Fruit fly (Drosophila melanogaster) whole organism, prepupa: Measurements from ENCODE around the gene SamDC.

Experiments used
- Blimp-1 ChIP-seq: fragments of 200-800 bp; sonication (Bioruptor generic); optimal IDR thresholded peaks from 3 replicates; lab custom pipeline; 2017; ENCODE audit warnings: missing biosample characterization, missing genetic modification characterization, mild to moderate bottlenecking, moderate library complexity, missing genetic modification reagents
- CG10631 ChIP-seq: fragments of 200-800 bp; sonication (Bioruptor generic); optimal IDR thresholded peaks from 2 replicates; lab custom pipeline; 2016; ENCODE audit warnings: missing biosample characterization, missing genetic modification characterization
- CG10669 ChIP-seq: fragments of 200-800 bp; sonication (Bioruptor generic); optimal IDR thresholded peaks from 3 replicates; lab custom pipeline; 2018; ENCODE audit warnings: missing biosample characterization, mild to moderate bottlenecking, missing genetic modification characterization, moderate library complexity
- CG11294 ChIP-seq: fragments of 200-800 bp; sonication (Bioruptor generic); IDR thresholded peaks from 2 replicates; pipeline ENCODE4 v1.3.6; 2022; ENCODE audit warnings: missing biosample characterization, missing genetic modification characterization
- CG11762 ChIP-seq: fragments of 200-800 bp; sonication (Bioruptor generic); optimal IDR thresholded peaks from 3 replicates; lab custom pipeline; 2016; ENCODE audit warnings: missing biosample characterization, missing genetic modification characterization; ENCODE audit not compliant: insufficient read depth
- CG15336 ChIP-seq: fragments of 200-800 bp; sonication (Bioruptor generic); IDR thresholded peaks from 2 replicates; pipeline ENCODE4 v1.3.6; 2022; ENCODE audit warnings: missing biosample characterization, missing genetic modification characterization
- CG16779 ChIP-seq: fragments of 200-800 bp; sonication (Bioruptor generic); optimal IDR thresholded peaks from 3 replicates; lab custom pipeline; 2017; ENCODE audit warnings: missing biosample characterization, mild to moderate bottlenecking, missing genetic modification characterization
- CG3032 ChIP-seq: fragments of 200-800 bp; optimal IDR thresholded peaks from 2 replicates; lab custom pipeline; 2019; ENCODE audit warnings: missing biosample characterization, mild to moderate bottlenecking, missing genetic modification characterization, moderate library complexity
- CG31627 ChIP-seq: fragments of 200-800 bp; sonication (Bioruptor generic); optimal IDR thresholded peaks from 3 replicates; lab custom pipeline; 2016; ENCODE audit warnings: missing biosample characterization, missing genetic modification characterization
- CG34406 ChIP-seq: fragments of 200-800 bp; sonication (Bioruptor generic); optimal IDR thresholded peaks from 3 replicates; lab custom pipeline; 2016; ENCODE audit warnings: missing biosample characterization, missing genetic modification characterization
- CG4318 ChIP-seq: fragments of 200-800 bp; sonication (Bioruptor generic); optimal IDR thresholded peaks from 3 replicates; lab custom pipeline; 2017; ENCODE audit warnings: missing biosample characterization, mild to moderate bottlenecking, missing genetic modification characterization
- CG6163 ChIP-seq: fragments of 200-800 bp; sonication (Bioruptor generic); IDR thresholded peaks from 3 replicates; pipeline ENCODE4 v1.3.6; 2022; ENCODE audit warnings: missing biosample characterization, missing genetic modification characterization
- CG6276 ChIP-seq: fragments of 200-800 bp; sonication (Bioruptor generic); optimal IDR thresholded peaks from 2 replicates; lab custom pipeline; 2017; ENCODE audit warnings: missing biosample characterization, mild to moderate bottlenecking, missing genetic modification characterization
- CG6792 ChIP-seq: fragments of 200-800 bp; sonication (Bioruptor generic); optimal IDR thresholded peaks from 3 replicates; lab custom pipeline; 2016; ENCODE audit warnings: missing biosample characterization, missing genetic modification characterization
- CG6808 ChIP-seq: fragments of 200-800 bp; sonication (Bioruptor generic); optimal IDR thresholded peaks from 3 replicates; lab custom pipeline; 2017; ENCODE audit warnings: missing biosample characterization, missing genetic modification characterization, mild to moderate bottlenecking, moderate library complexity, missing genetic modification reagents
- CG7368 ChIP-seq: fragments of 200-800 bp; sonication (Bioruptor generic); optimal IDR thresholded peaks from 3 replicates; lab custom pipeline; 2016; ENCODE audit warnings: missing biosample characterization, missing genetic modification characterization
- CG8319 ChIP-seq: fragments of 200-800 bp; sonication (Bioruptor generic); optimal IDR thresholded peaks from 3 replicates; lab custom pipeline; 2016; ENCODE audit warnings: missing biosample characterization, missing genetic modification characterization
- CG8632 ChIP-seq: fragments of 200-800 bp; sonication (Bioruptor generic); optimal IDR thresholded peaks from 3 replicates; lab custom pipeline; 2016; ENCODE audit warnings: missing biosample characterization, missing genetic modification characterization
- CG9139 ChIP-seq: fragments of 200-800 bp; sonication (Bioruptor generic); optimal IDR thresholded peaks from 3 replicates; lab custom pipeline; 2017; ENCODE audit warnings: missing biosample characterization, mild to moderate bottlenecking, missing genetic modification characterization
- Eip75B ChIP-seq: fragments of 200-800 bp; sonication (Bioruptor generic); optimal IDR thresholded peaks from 3 replicates; lab custom pipeline; 2016; ENCODE audit warnings: missing biosample characterization, missing genetic modification characterization
- Eip78C ChIP-seq: fragments of 200-800 bp; sonication (Bioruptor generic); peaks from one replicate; lab custom pipeline; 2016; ENCODE audit warnings: missing biosample characterization, missing genetic modification characterization
- Eip93F ChIP-seq: fragments of 200-800 bp; sonication (Bioruptor generic); optimal IDR thresholded peaks from 2 replicates; lab custom pipeline; 2016; ENCODE audit warnings: missing biosample characterization, mild to moderate bottlenecking, missing genetic modification characterization
- Ets21C ChIP-seq: fragments of 200-800 bp; sonication (Bioruptor generic); optimal IDR thresholded peaks from 3 replicates; lab custom pipeline; 2016; ENCODE audit warnings: missing biosample characterization, missing genetic modification characterization
- Ets96B ChIP-seq: fragments of 200-800 bp; optimal IDR thresholded peaks from 2 replicates; lab custom pipeline; 2019; ENCODE audit warnings: missing biosample characterization, mild to moderate bottlenecking, missing genetic modification characterization, moderate library complexity
- Gug ChIP-seq: fragments of 200-800 bp; sonication (Bioruptor generic); IDR thresholded peaks from 2 replicates; pipeline ENCODE4 v1.3.6; 2022; ENCODE audit warnings: missing biosample characterization, missing genetic modification characterization
- Hr39 ChIP-seq: fragments of 200-800 bp; sonication (Bioruptor generic); optimal IDR thresholded peaks from 2 replicates; lab custom pipeline; 2016; ENCODE audit warnings: missing biosample characterization, missing genetic modification characterization
- Hr4 ChIP-seq: fragments of 200-800 bp; sonication (Bioruptor generic); optimal IDR thresholded peaks from 3 replicates; lab custom pipeline; 2016; ENCODE audit warnings: missing biosample characterization, missing genetic modification characterization
- Lpt ChIP-seq: fragments of 200-800 bp; sonication (Bioruptor generic); optimal IDR thresholded peaks from 3 replicates; lab custom pipeline; 2016; ENCODE audit warnings: missing biosample characterization, missing genetic modification characterization
- Met ChIP-seq: fragments of 200-800 bp; sonication (Bioruptor generic); optimal IDR thresholded peaks from 3 replicates; lab custom pipeline; 2016; ENCODE audit warnings: missing biosample characterization, missing genetic modification characterization
- OdsH ChIP-seq: fragments of 200-800 bp; sonication (Bioruptor generic); optimal IDR thresholded peaks from 3 replicates; lab custom pipeline; 2016; ENCODE audit warnings: missing biosample characterization, missing genetic modification characterization
- Smox ChIP-seq: fragments of 200-800 bp; sonication (Bioruptor generic); optimal IDR thresholded peaks from 3 replicates; lab custom pipeline; 2016; ENCODE audit warnings: missing biosample characterization, missing genetic modification characterization
- Sox102F ChIP-seq: fragments of 200-800 bp; sonication (Bioruptor generic); optimal IDR thresholded peaks from 2 replicates; lab custom pipeline; 2016; ENCODE audit warnings: missing biosample characterization, mild to moderate bottlenecking, missing genetic modification characterization
- Sox14 ChIP-seq: fragments of 200-800 bp; sonication (Bioruptor generic); optimal IDR thresholded peaks from 3 replicates; lab custom pipeline; 2016; ENCODE audit warnings: missing biosample characterization, missing genetic modification characterization
- Sox15 ChIP-seq: fragments of 200-800 bp; sonication (Bioruptor generic); optimal IDR thresholded peaks from 3 replicates; lab custom pipeline; 2016; ENCODE audit warnings: missing biosample characterization, missing genetic modification characterization
- acj6 ChIP-seq: fragments of 200-800 bp; sonication (Bioruptor generic); optimal IDR thresholded peaks from 3 replicates; lab custom pipeline; 2016; ENCODE audit warnings: missing biosample characterization, missing genetic modification characterization
- cyc ChIP-seq: fragments of 200-800 bp; sonication (Bioruptor generic); optimal IDR thresholded peaks from 3 replicates; lab custom pipeline; 2016; ENCODE audit warnings: missing biosample characterization, missing genetic modification characterization
- dac ChIP-seq: fragments of 200-800 bp; sonication (Bioruptor generic); optimal IDR thresholded peaks from 2 replicates; lab custom pipeline; 2017; ENCODE audit warnings: missing biosample characterization, mild to moderate bottlenecking, missing genetic modification characterization
- dsx ChIP-seq: fragments of 200-800 bp; optimal IDR thresholded peaks from 3 replicates; lab custom pipeline; 2019; ENCODE audit warnings: missing biosample characterization, mild to moderate bottlenecking, missing genetic modification characterization, moderate library complexity; ENCODE audit not compliant: poor library complexity, severe bottlenecking
- eg ChIP-seq: fragments of 200-800 bp; sonication (Bioruptor generic); IDR thresholded peaks from 3 replicates; pipeline ENCODE4 v1.3.6; 2022; ENCODE audit warnings: missing biosample characterization, missing genetic modification characterization
- esn ChIP-seq: fragments of 200-800 bp; sonication (Bioruptor generic); optimal IDR thresholded peaks from 2 replicates; lab custom pipeline; 2016; ENCODE audit warnings: missing biosample characterization, mild to moderate bottlenecking, missing genetic modification characterization, moderate library complexity
- fd85E ChIP-seq: fragments of 200-800 bp; sonication (Bioruptor generic); optimal IDR thresholded peaks from 3 replicates; lab custom pipeline; 2016; ENCODE audit warnings: missing biosample characterization, missing genetic modification characterization
- fkh ChIP-seq: fragments of 200-800 bp; sonication (Bioruptor generic); optimal IDR thresholded peaks from 3 replicates; lab custom pipeline; 2017; ENCODE audit warnings: missing biosample characterization, mild to moderate bottlenecking, missing genetic modification characterization, moderate library complexity
- net ChIP-seq: fragments of 200-800 bp; sonication (Bioruptor generic); optimal IDR thresholded peaks from 3 replicates; lab custom pipeline; 2016; ENCODE audit warnings: missing biosample characterization, missing genetic modification characterization
- pdm3 ChIP-seq: fragments of 200-800 bp; sonication (Bioruptor generic); optimal IDR thresholded peaks from 3 replicates; lab custom pipeline; 2016; ENCODE audit warnings: missing biosample characterization, missing genetic modification characterization
- salr ChIP-seq, 2 experiments: fragments of 200-800 bp; sonication (Bioruptor generic); optimal IDR thresholded peaks; 3 replicates each; lab custom pipeline; 2016 to 2018; ENCODE audit warnings: missing biosample characterization in 2 of 2, missing genetic modification characterization in 2 of 2, mild to moderate bottlenecking in 1 of 2
- ss ChIP-seq, 2 experiments: fragments of 200-800 bp; sonication (Bioruptor generic); optimal IDR thresholded peaks; 2 replicates in 1 of 2; 3 replicates in 1 of 2; lab custom pipeline; 2017 to 2018; ENCODE audit warnings: mild to moderate bottlenecking in 2 of 2, missing biosample characterization in 2 of 2, missing genetic modification characterization in 2 of 2, moderate library complexity in 1 of 2

SamDC gene

dm6 chr2L:10381890-10382450 is 42.7 kb downstream of the SamDC start, which contains the start of gene CG5096 (continued):
- TF ChIP-seq Hr39 (GFP tag; lab: Kevin White, UChicago) (no peak), Sox102F (GFP tag; lab: Kevin White, UChicago) (no peak), Eip93F (GFP tag; lab: Kevin White, UChicago) (peak; percentile 81), fkh (GFP tag; lab: Kevin White, UChicago) (peak; percentile 33), CG15336 (GFP tag; lab: Robert Waterston, UW) (peak; percentile 67), CG10669 (GFP tag; lab: Kevin White, UChicago) (peak; percentile 51), dsx (GFP tag; lab: Kevin White, UChicago) (peak; percentile 29), CG11762 (GFP tag; lab: Kevin White, UChicago) (peak; percentile 34), Ets21C (GFP tag; lab: Kevin White, UChicago) (peak; percentile 37), CG3032 (tag; lab: Kevin White, UChicago) (peak; percentile 39), Ets96B (peak; percentile 62), CG6808 (GFP tag; lab: Kevin White, UChicago) (no peak), CG16779 (tag; lab: Kevin White, UChicago) (no peak), Blimp-1 (GFP tag; lab: Kevin White, UChicago) (no peak), Eip78C (GFP tag; lab: Kevin White, UChicago) (peak; percentile 92), Hr4 (peak; percentile 54)

DNA sequence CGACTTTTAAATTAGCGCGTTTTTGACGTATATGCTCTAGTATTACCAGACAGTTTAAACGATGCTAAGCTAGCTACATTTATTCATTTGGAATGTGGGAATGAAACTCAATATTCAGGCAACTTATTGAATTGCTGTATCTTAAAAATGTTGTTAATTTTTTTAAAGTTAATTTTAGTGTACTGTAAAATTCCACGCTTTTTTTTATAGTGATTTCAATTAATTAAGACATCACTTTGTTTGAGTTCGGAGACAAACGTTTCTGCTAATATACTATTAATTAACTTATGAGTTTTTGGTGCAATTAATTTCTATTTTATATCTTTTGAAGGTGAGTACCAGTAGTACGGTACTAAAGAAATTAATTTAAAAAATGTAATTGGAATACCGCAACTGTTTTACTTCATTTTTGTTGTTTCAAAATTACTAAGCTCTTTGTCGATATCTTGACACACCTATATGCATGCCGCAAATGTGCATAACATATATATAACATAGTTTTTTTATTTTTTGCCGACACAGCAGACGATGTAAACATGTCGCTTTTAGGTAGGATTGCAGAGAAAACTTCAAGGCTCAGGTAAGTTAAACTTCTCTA is 47.0 kb downstream of the SamDC start, which contains the start of the genes Cdk1 and mRpS7:
TSS of gene Cdk1 (minus strand) at position 55 of the 598 bp plus-strand sequence.
TSS of gene mRpS7 (plus strand) at position 455 of the 598 bp plus-strand sequence.
- TF ChIP-seq Eip78C (GFP tag; lab: Kevin White, UChicago), result peak; percentile 91
- TF ChIP-seq Gug (GFP tag; lab: Robert Waterston, UW), result no peak
- TF ChIP-seq CG4318 (GFP tag; lab: Kevin White, UChicago), result peak; percentile 57
- peak in 1 of 2 experiments; percentile 69 for TF ChIP-seq salr (GFP tag; optimal IDR thresholded peaks at IDR 0.05; lab: Kevin White, UChicago)
- TF ChIP-seq CG11762 (GFP tag; lab: Kevin White, UChicago), result peak; percentile 44
- TF ChIP-seq ss (GFP tag; optimal IDR thresholded peaks at IDR 0.05; lab: Kevin White, UChicago), result peak in 1 of 2 experiments; percentile 68
- TF ChIP-seq Eip75B (GFP tag; lab: Kevin White, UChicago), result peak; percentile 69
- TF ChIP-seq CG3032 (tag; lab: Kevin White, UChicago), result peak; percentile 71
- no peak for TF ChIP-seq CG8319 (GFP tag; lab: Kevin White, UChicago)
- no peak; the same call in 1 of the 3 replicates for TF ChIP-seq eg (GFP tag; lab: Robert Waterston, UW)
- TF ChIP-seq CG31627 (GFP tag; lab: Kevin White, UChicago), result peak; percentile 74
- TF ChIP-seq Lpt, result peak; percentile 48
- peak; percentile 73 for TF ChIP-seq Hr4
- TF ChIP-seq dsx (GFP tag; lab: Kevin White, UChicago), result peak; percentile 57
- peak; percentile 49 for TF ChIP-seq Sox15 (GFP tag; lab: Kevin White, UChicago)
- peak; percentile 28 for TF ChIP-seq dac (GFP tag; lab: Kevin White, UChicago)
- peak; percentile 53 for TF ChIP-seq CG6792 (GFP tag; lab: Kevin White, UChicago)
- TF ChIP-seq Ets96B, result peak; percentile 68
- no peak; the same call in 1 of the 2 replicates for TF ChIP-seq CG11294 (GFP tag; lab: Robert Waterston, UW)
- TF ChIP-seq fd85E, result no peak
- peak; percentile 77 for TF ChIP-seq esn (GFP tag; lab: Kevin White, UChicago)
- TF ChIP-seq CG9139 (GFP tag; lab: Kevin White, UChicago), result no peak
- TF ChIP-seq CG6276 (GFP tag; lab: Kevin White, UChicago), result no peak
- peak; percentile 71 for TF ChIP-seq Hr39 (GFP tag; lab: Kevin White, UChicago)
- TF ChIP-seq cyc (GFP tag; lab: Kevin White, UChicago), result peak; percentile 72
- peak; percentile 68 for TF ChIP-seq acj6 (GFP tag; lab: Kevin White, UChicago)
- TF ChIP-seq CG34406, result peak; percentile 55
- peak; percentile 72 for TF ChIP-seq CG10631
- peak; percentile 72 for TF ChIP-seq Met (GFP tag; lab: Kevin White, UChicago)
- no peak for TF ChIP-seq CG16779 (tag; lab: Kevin White, UChicago)
- TF ChIP-seq Smox (GFP tag; lab: Kevin White, UChicago), result peak; percentile 74
- TF ChIP-seq CG15336 (GFP tag; lab: Robert Waterston, UW), result peak; percentile 65
- TF ChIP-seq CG8632 (GFP tag; lab: Kevin White, UChicago), result peak; percentile 51
- TF ChIP-seq net (GFP tag; lab: Kevin White, UChicago), result no peak
- TF ChIP-seq CG6163 (GFP tag; lab: Robert Waterston, UW), result no peak
- TF ChIP-seq OdsH (GFP tag; lab: Kevin White, UChicago), result peak; percentile 78
- TF ChIP-seq pdm3, result peak; percentile 78
- peak; percentile 22 for TF ChIP-seq CG7368 (GFP tag; lab: Kevin White, UChicago)
- TF ChIP-seq Sox14 (GFP tag; lab: Kevin White, UChicago), result peak; percentile 74
